Fruit fly (Drosophila melanogaster) whole organism, adult: ENCODE results near the gene CG18586.

Source experiments
- CG12768 ChIP-seq: fragments of 200-800 bp; sonication (Bioruptor generic); optimal IDR thresholded peaks from 2 replicates; lab custom pipeline; 2017; ENCODE audit warnings: missing biosample characterization, missing genetic modification characterization, mild to moderate bottlenecking, moderate library complexity, missing genetic modification reagents
- CG14711 ChIP-seq: fragments of 200-800 bp; sonication (Bioruptor generic); optimal IDR thresholded peaks from 2 replicates; lab custom pipeline; 2018; ENCODE audit warnings: missing biosample characterization, mild to moderate bottlenecking, missing genetic modification characterization, moderate library complexity
- CG33017 ChIP-seq: fragments of 200-800 bp; sonication (Bioruptor generic); optimal IDR thresholded peaks from 2 replicates; lab custom pipeline; 2018; ENCODE audit warnings: missing biosample characterization, mild to moderate bottlenecking, missing genetic modification characterization, moderate library complexity
- CG5204 ChIP-seq: fragments of 200-800 bp; sonication (Bioruptor generic); optimal IDR thresholded peaks from 2 replicates; lab custom pipeline; 2016; ENCODE audit warnings: missing biosample characterization, missing genetic modification characterization
- CG7045 ChIP-seq: fragments of 200-800 bp; sonication (Bioruptor generic); optimal IDR thresholded peaks from 2 replicates; lab custom pipeline; 2017; ENCODE audit warnings: missing biosample characterization, mild to moderate bottlenecking, missing genetic modification characterization
- Hr96 ChIP-seq: fragments of 200-800 bp; sonication (Bioruptor generic); optimal IDR thresholded peaks from 2 replicates; lab custom pipeline; 2016; ENCODE audit warnings: missing biosample characterization, missing genetic modification characterization
- bab1 ChIP-seq: fragments of 200-800 bp; sonication (Bioruptor generic); optimal IDR thresholded peaks from 3 replicates; lab custom pipeline; 2019; ENCODE audit warnings: missing biosample characterization, mild to moderate bottlenecking, missing genetic modification characterization, moderate library complexity
- cnc ChIP-seq, 2 experiments: fragments of >200 bp; optimal IDR thresholded peaks; 2 replicates each; lab custom pipeline; 2017
- ovo ChIP-seq: fragments of 200-800 bp; sonication (Bioruptor generic); optimal IDR thresholded peaks from 2 replicates; lab custom pipeline; 2016; ENCODE audit warnings: missing biosample characterization, missing genetic modification characterization
- pad ChIP-seq: fragments of 200-800 bp; sonication (Bioruptor generic); optimal IDR thresholded peaks from 3 replicates; lab custom pipeline; 2017; ENCODE audit warnings: missing biosample characterization, missing genetic modification characterization, mild to moderate bottlenecking, moderate library complexity, missing genetic modification reagents
- tj ChIP-seq: fragments of 200-800 bp; sonication (Bioruptor generic); optimal IDR thresholded peaks from 3 replicates; lab custom pipeline; 2017; ENCODE audit warnings: missing biosample characterization, mild to moderate bottlenecking, missing genetic modification characterization, moderate library complexity
- toe ChIP-seq: fragments of 200-800 bp; sonication (Bioruptor generic); optimal IDR thresholded peaks from 2 replicates; lab custom pipeline; 2016; ENCODE audit warnings: missing biosample characterization, missing genetic modification characterization

DNA sequence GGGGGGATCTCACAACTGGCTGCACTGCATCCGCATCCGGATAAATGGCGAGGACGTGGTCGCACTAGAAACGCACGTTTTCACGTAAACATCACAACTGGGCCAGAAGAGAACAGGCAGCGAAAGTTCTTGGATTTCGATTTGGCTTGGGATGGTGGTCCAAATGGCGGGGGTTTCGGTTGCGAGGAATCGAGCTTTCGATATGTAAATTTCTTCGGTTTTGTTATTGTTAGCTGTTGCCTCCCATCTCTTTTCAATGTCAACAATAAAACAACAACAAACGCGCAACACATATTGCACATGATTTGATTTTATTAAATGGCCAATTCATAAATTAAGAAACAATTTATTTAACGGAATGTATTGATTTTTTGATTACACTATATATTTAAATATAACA is 48.1 kb downstream of the CG18586 start, which contains the start of gene PXo:
- TF ChIP-seq pad (GFP tag; lab: Kevin White, UChicago) (no peak), CG14711 (tag; lab: Kevin White, UChicago) (no peak), CG7045 (GFP tag; lab: Kevin White, UChicago) (no peak), toe (GFP tag; lab: Kevin White, UChicago) (no peak), cnc (optimal IDR thresholded peaks at IDR 0.05; lab: Kevin White, UChicago) (no peak), bab1 (no peak), CG5204 (GFP tag; lab: Kevin White, UChicago) (no peak), CG12768 (no peak), Hr96 (GFP tag; lab: Kevin White, UChicago) (no peak), ovo (GFP tag; lab: Kevin White, UChicago) (no peak), CG33017 (no peak), tj (GFP tag; lab: Kevin White, UChicago) (no peak)
